Fruit fly (Drosophila melanogaster) whole organism: ENCODE results near the gene Pi4KIIalpha.

ENCODE experiments used
- CG8478 ChIP-seq: fragments of >200 bp; optimal IDR thresholded peaks from 2 replicates; lab custom pipeline; 2018; ENCODE audit warnings: inconsistent platforms
- Dll ChIP-seq: fragments of >200 bp; optimal IDR thresholded peaks from 2 replicates; lab custom pipeline; 2017
- pan ChIP-seq: fragments of >200 bp; optimal IDR thresholded peaks from 2 replicates; lab custom pipeline; 2017
- psq ChIP-seq: fragments of >200 bp; optimal IDR thresholded peaks from 2 replicates; lab custom pipeline; 2017
- usp ChIP-seq: fragments of >200 bp; optimal IDR thresholded peaks from 2 replicates; lab custom pipeline; 2017; ENCODE audit warnings: missing biosample characterization, missing genetic modification characterization, mixed read lengths

- TF ChIP-seq pan (lab: Kevin White, UChicago) (no peak), CG8478 (lab: Kevin White, UChicago) (no peak), Dll (lab: Kevin White, UChicago) (no peak), usp (no peak), psq (lab: Kevin White, UChicago) (no peak)
These were observed 24.5 kb upstream of the Pi4KIIalpha start, which contains the start of gene CG2926 for dm6 chr3R:5587863-5588519.
